Worm (Caenorhabditis elegans) whole organism, L4 larva: ENCODE results near the gene K08D10.11.

Experiments used
- ces-1 ChIP-seq: fragments of 150-350 bp; sonication (generic microtip); optimal IDR thresholded peaks from 4 replicates; lab custom pipeline; 2014; ENCODE audit warnings: missing biosample characterization, missing genetic modification reagents, missing genetic modification characterization
- egl-27 ChIP-seq: sonication (generic microtip); optimal IDR thresholded peaks from 3 replicates; lab custom pipeline; 2017; ENCODE audit warnings: missing biosample characterization, missing genetic modification reagents, missing genetic modification characterization
- lin-1 ChIP-seq: fragments of 200-800 bp; sonication (Bioruptor generic); IDR thresholded peaks from 2 replicates; pipeline ENCODE4 v1.3.6; 2022; ENCODE audit warnings: missing genetic modification reagents, missing genetic modification characterization, missing compliant biosample characterization
- mxl-2 ChIP-seq: fragments of 200-800 bp; sonication (Bioruptor generic); conservative IDR thresholded peaks from 2 replicates; pipeline ENCODE4 v1.3.6; 2022; ENCODE audit warnings: missing genetic modification reagents, missing genetic modification characterization, missing compliant biosample characterization
- mxl-3 ChIP-seq: fragments of 200-800 bp; sonication (Bioruptor generic); optimal IDR thresholded peaks from 2 replicates; lab custom pipeline; 2018; ENCODE audit warnings: mild to moderate bottlenecking, missing genetic modification characterization, missing compliant biosample characterization
- spr-1 ChIP-seq: sonication (generic microtip); optimal IDR thresholded peaks from 2 replicates; lab custom pipeline; 2016; ENCODE audit warnings: mild to moderate bottlenecking, missing genetic modification characterization, missing compliant biosample characterization

DNA sequence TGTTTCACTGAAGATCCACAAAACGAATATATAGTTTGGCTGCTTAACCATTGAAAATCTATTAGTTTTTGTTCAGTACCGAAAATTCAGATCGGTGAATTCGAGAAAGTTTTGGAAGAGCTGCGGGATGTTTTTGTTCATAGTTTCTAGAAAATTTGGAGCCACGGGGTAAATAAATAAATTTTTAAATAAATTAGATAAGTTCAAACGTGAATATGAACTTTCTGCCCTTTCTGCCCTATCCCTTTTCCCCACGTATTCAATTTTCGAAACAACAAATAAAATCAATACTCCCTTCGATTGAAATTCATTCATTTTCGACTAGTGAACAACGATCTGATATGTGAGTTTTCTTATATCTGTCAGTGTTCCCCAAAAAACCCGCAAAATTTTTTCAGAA lies 23.9 kb downstream of the K08D10.11 start, which contains the start of gene scrm-5:
- TF ChIP-seq spr-1 (tag; lab: Kevin White, UChicago) (no peak), ces-1 (no peak), mxl-2 (GFP tag; lab: Robert Waterston, UW) (no peak), egl-27 (tag; lab: Kevin White, UChicago) (no peak), mxl-3 (GFP tag; lab: Kevin White, UChicago) (no peak), lin-1 (no peak)
